Worm (Caenorhabditis elegans) whole organism, L2 larva: ENCODE data around the gene dpy-17.

Experiments
- C34F6.9 ChIP-seq: fragments of 150-350 bp; optimal IDR thresholded peaks from 2 replicates; lab custom pipeline; 2014; ENCODE audit warnings: missing biosample characterization, missing genetic modification characterization
- F13H6.1 ChIP-seq: sonication (generic microtip); optimal IDR thresholded peaks from 2 replicates; lab custom pipeline; 2016; ENCODE audit warnings: missing genetic modification characterization, missing compliant biosample characterization
- R02D3.7 ChIP-seq: fragments of 150-350 bp; optimal IDR thresholded peaks from 2 replicates; lab custom pipeline; 2014; ENCODE audit warnings: missing biosample characterization, missing genetic modification characterization
- Y55F3AM.14 ChIP-seq: fragments of 200-800 bp; sonication (Bioruptor generic); optimal IDR thresholded peaks from 2 replicates; lab custom pipeline; 2018; ENCODE audit warnings: mild to moderate bottlenecking, missing genetic modification characterization, missing compliant biosample characterization
- alr-1 ChIP-seq: fragments of 150-350 bp; optimal IDR thresholded peaks from 2 replicates; lab custom pipeline; 2014; ENCODE audit warnings: missing biosample characterization, missing genetic modification characterization
- blmp-1 ChIP-seq: sonication (generic microtip); optimal IDR thresholded peaks from 2 replicates; lab custom pipeline; 2017; ENCODE audit warnings: missing genetic modification characterization, mild to moderate bottlenecking, missing compliant biosample characterization, antibody characterized with exemption, moderate library complexity; ENCODE audit not compliant: insufficient read depth
- ceh-82 ChIP-seq: fragments of 150-350 bp; optimal IDR thresholded peaks from 2 replicates; lab custom pipeline; 2014; ENCODE audit warnings: missing biosample characterization, missing genetic modification characterization
- crh-2 ChIP-seq: sonication (generic microtip); optimal IDR thresholded peaks from 2 replicates; lab custom pipeline; 2017; ENCODE audit warnings: missing biosample characterization, missing genetic modification characterization
- dmd-4 ChIP-seq: sonication (generic microtip); optimal IDR thresholded peaks from 2 replicates; lab custom pipeline; 2017; ENCODE audit warnings: missing biosample characterization, missing genetic modification characterization
- egl-27 ChIP-seq: sonication (generic microtip); optimal IDR thresholded peaks from 3 replicates; lab custom pipeline; 2017; ENCODE audit warnings: missing biosample characterization, missing genetic modification reagents, missing genetic modification characterization
- elt-3 ChIP-seq: sonication (generic microtip); optimal IDR thresholded peaks from 2 replicates; lab custom pipeline; 2017; ENCODE audit warnings: missing biosample characterization, missing genetic modification characterization
- fos-1 ChIP-seq: fragments of 150-350 bp; optimal IDR thresholded peaks from 2 replicates; lab custom pipeline; 2014; ENCODE audit warnings: missing biosample characterization, missing genetic modification characterization
- gmeb-1 ChIP-seq: fragments of 150-350 bp; optimal IDR thresholded peaks from 2 replicates; lab custom pipeline; 2014; ENCODE audit warnings: missing biosample characterization, missing genetic modification characterization
- lin-11 ChIP-seq: fragments of 150-350 bp; sonication (generic microtip); optimal IDR thresholded peaks from 2 replicates; lab custom pipeline; 2014; ENCODE audit warnings: missing biosample characterization, missing genetic modification characterization, inconsistent platforms, mixed read lengths
- lin-13 ChIP-seq: fragments of 150-350 bp; optimal IDR thresholded peaks from 2 replicates; lab custom pipeline; 2014; ENCODE audit warnings: missing biosample characterization, missing genetic modification reagents, missing genetic modification characterization
- lin-39 ChIP-seq: fragments of 150-350 bp; optimal IDR thresholded peaks from 2 replicates; lab custom pipeline; 2014; ENCODE audit warnings: missing biosample characterization, missing genetic modification reagents, missing genetic modification characterization
- lsy-2 ChIP-seq, 2 experiments: fragments of 150-350 bp in 1 of 2; sonication (generic microtip) in 1 of 2; optimal IDR thresholded peaks; 2 replicates each; lab custom pipeline; 2014 to 2017; ENCODE audit warnings: missing biosample characterization in 2 of 2, missing genetic modification characterization in 2 of 2
- mbf-1 ChIP-seq: sonication (generic microtip); optimal IDR thresholded peaks from 2 replicates; lab custom pipeline; 2017; ENCODE audit warnings: missing biosample characterization, missing genetic modification characterization
- mdl-1 ChIP-seq, 2 experiments: fragments of 150-350 bp in 1 of 2; sonication (generic microtip) in 1 of 2; optimal IDR thresholded peaks; 2 replicates each; lab custom pipeline; 2017; ENCODE audit warnings: missing biosample characterization in 2 of 2, missing genetic modification characterization in 2 of 2
- nhr-11 ChIP-seq: fragments of 150-350 bp; optimal IDR thresholded peaks from 2 replicates; lab custom pipeline; 2014; ENCODE audit warnings: missing biosample characterization, missing genetic modification characterization
- nhr-12 ChIP-seq: fragments of 150-350 bp; optimal IDR thresholded peaks from 2 replicates; lab custom pipeline; 2014; ENCODE audit warnings: missing biosample characterization, missing genetic modification characterization
- nhr-129 ChIP-seq: fragments of 150-350 bp; optimal IDR thresholded peaks from 2 replicates; lab custom pipeline; 2014; ENCODE audit warnings: missing biosample characterization, missing genetic modification characterization
- nhr-21 ChIP-seq: fragments of 150-350 bp; optimal IDR thresholded peaks from 2 replicates; lab custom pipeline; 2014; ENCODE audit warnings: missing biosample characterization, missing genetic modification characterization
- nhr-23 ChIP-seq: fragments of 150-350 bp; optimal IDR thresholded peaks from 2 replicates; lab custom pipeline; 2014; ENCODE audit warnings: missing biosample characterization, missing genetic modification reagents, missing genetic modification characterization
- nhr-237 ChIP-seq: fragments of 150-350 bp; optimal IDR thresholded peaks from 2 replicates; lab custom pipeline; 2014; ENCODE audit warnings: missing biosample characterization, missing genetic modification characterization
- nhr-25 ChIP-seq: fragments of 150-350 bp; sonication (generic microtip); optimal IDR thresholded peaks from 3 replicates; lab custom pipeline; 2014; ENCODE audit warnings: missing biosample characterization, missing genetic modification characterization
- nhr-6 ChIP-seq: fragments of 150-350 bp; optimal IDR thresholded peaks from 2 replicates; lab custom pipeline; 2014; ENCODE audit warnings: missing biosample characterization, missing genetic modification characterization
- peb-1 ChIP-seq: fragments of 150-350 bp; optimal IDR thresholded peaks from 2 replicates; lab custom pipeline; 2014; ENCODE audit warnings: missing biosample characterization, missing genetic modification characterization
- sem-4 ChIP-seq: fragments of 150-350 bp; optimal IDR thresholded peaks from 2 replicates; lab custom pipeline; 2014; ENCODE audit warnings: missing biosample characterization, missing genetic modification reagents, missing genetic modification characterization
- skn-1 ChIP-seq: sonication (generic microtip); optimal IDR thresholded peaks from 2 replicates; lab custom pipeline; 2017; ENCODE audit warnings: missing biosample characterization, missing genetic modification characterization
- sma-3 ChIP-seq: sonication (generic microtip); optimal IDR thresholded peaks from 2 replicates; lab custom pipeline; 2016; ENCODE audit warnings: missing genetic modification reagents, missing genetic modification characterization, missing compliant biosample characterization
- sma-9 ChIP-seq, 2 experiments: fragments of 150-350 bp in 1 of 2; sonication (generic microtip) in 1 of 2; optimal IDR thresholded peaks; 2 replicates each; lab custom pipeline; 2014 to 2016; ENCODE audit warnings: missing genetic modification characterization in 2 of 2, mild to moderate bottlenecking in 1 of 2, missing biosample characterization in 1 of 2, missing compliant biosample characterization in 1 of 2, missing genetic modification reagents in 1 of 2, moderate library complexity in 1 of 2
- snpc-4 ChIP-seq: fragments of 150-350 bp; optimal IDR thresholded peaks from 2 replicates; lab custom pipeline; 2014; ENCODE audit warnings: missing biosample characterization, missing genetic modification characterization
- unc-39 ChIP-seq: fragments of 150-350 bp; optimal IDR thresholded peaks from 2 replicates; lab custom pipeline; 2014; ENCODE audit warnings: missing biosample characterization, missing genetic modification characterization
- unc-55 ChIP-seq: fragments of 150-350 bp; sonication (generic microtip); optimal IDR thresholded peaks from 3 replicates; lab custom pipeline; 2014; ENCODE audit warnings: missing biosample characterization, missing genetic modification reagents, missing genetic modification characterization
- zag-1 ChIP-seq: fragments of 150-350 bp; optimal IDR thresholded peaks from 2 replicates; lab custom pipeline; 2014; ENCODE audit warnings: missing biosample characterization, missing genetic modification characterization
- ztf-1 ChIP-seq: fragments of 200-800 bp; sonication (Bioruptor generic); conservative IDR thresholded peaks from 2 replicates; pipeline ENCODE4 v1.3.6; 2022; ENCODE audit warnings: missing genetic modification characterization, missing compliant biosample characterization
- ztf-11 ChIP-seq: sonication (generic microtip); optimal IDR thresholded peaks from 2 replicates; lab custom pipeline; 2017; ENCODE audit warnings: missing biosample characterization, missing genetic modification characterization
- ztf-4 ChIP-seq: fragments of 150-350 bp; optimal IDR thresholded peaks from 2 replicates; lab custom pipeline; 2014; ENCODE audit warnings: missing biosample characterization, missing genetic modification characterization

Gene dpy-17

ce11 chrIII:5071509-5071908, 35.6 kb upstream of the dpy-17 start, which contains the start of gene C45G9.12:
Gene C45G9.12 (minus strand): TSS chrIII:5071609.
- no peak for TF ChIP-seq snpc-4
- no peak for TF ChIP-seq nhr-129 (tag; lab: Kevin White, UChicago)
- TF ChIP-seq mdl-1 (tag; optimal IDR thresholded peaks at IDR 0.05; lab: Kevin White, UChicago) = no peak
- no peak for TF ChIP-seq lin-11 (tag; lab: Kevin White, UChicago)
- TF ChIP-seq unc-39 (tag; lab: Kevin White, UChicago) = no peak
- no peak for TF ChIP-seq ztf-4
- TF ChIP-seq nhr-6 = no peak

- TF ChIP-seq nhr-6 = no peak
- no peak for TF ChIP-seq lsy-2 (tag; optimal IDR thresholded peaks at IDR 0.05; lab: Kevin White, UChicago)
- TF ChIP-seq unc-39 (tag; lab: Kevin White, UChicago) = no peak
- TF ChIP-seq ztf-11 (tag; lab: Kevin White, UChicago) = no peak
- no peak for TF ChIP-seq gmeb-1 (tag; lab: Kevin White, UChicago)
- TF ChIP-seq crh-2 (tag; lab: Kevin White, UChicago) = no peak
- no peak for TF ChIP-seq nhr-129 (tag; lab: Kevin White, UChicago)
- no peak for TF ChIP-seq ceh-82 (tag; lab: Kevin White, UChicago)
- no peak for TF ChIP-seq peb-1 (tag; lab: Kevin White, UChicago)
- no peak for TF ChIP-seq nhr-12 (tag; lab: Kevin White, UChicago)
- no peak for TF ChIP-seq blmp-1 (tag; lab: Kevin White, UChicago)
- no peak for TF ChIP-seq lin-13
- no peak for TF ChIP-seq R02D3.7 (tag; lab: Kevin White, UChicago)
- TF ChIP-seq sma-3 (GFP tag; lab: Kevin White, UChicago) = no peak
- TF ChIP-seq ztf-1 (GFP tag; lab: Robert Waterston, UW) = no peak
- no peak for TF ChIP-seq dmd-4 (tag; lab: Kevin White, UChicago)
- TF ChIP-seq unc-55 (GFP tag; lab: Kevin White, UChicago) = no peak
- no peak for TF ChIP-seq nhr-23 (tag; lab: Kevin White, UChicago)
- no peak for TF ChIP-seq fos-1 (tag; lab: Kevin White, UChicago)
- no peak for TF ChIP-seq alr-1 (tag; lab: Kevin White, UChicago)
Observed at ce11 chrIII:5074398-5074797, 32.7 kb upstream of the dpy-17 start, which contains the start of gene ttbk-6. Gene ttbk-6 (plus strand): TSS chrIII:5074698.

DNA sequence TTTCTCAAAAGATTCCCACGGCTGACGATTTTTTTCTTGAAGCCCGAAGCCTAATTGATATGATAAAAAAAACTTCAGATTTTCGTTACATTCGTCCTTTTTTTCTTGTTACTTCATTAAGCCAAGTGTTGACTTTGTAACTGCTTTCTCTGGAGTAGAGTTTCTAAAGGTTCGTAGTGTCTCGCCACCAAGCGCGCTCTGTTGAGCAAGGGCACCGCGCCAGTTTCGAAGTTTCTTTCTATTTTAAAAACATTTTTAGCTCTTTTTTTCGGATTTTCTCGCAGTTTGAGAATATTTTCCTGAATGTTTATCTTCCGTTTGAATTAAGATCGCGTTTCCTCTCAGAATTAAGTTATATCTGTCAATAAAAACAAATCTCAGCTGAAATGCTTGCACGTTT, 30.6 kb upstream of the dpy-17 start:
- TF ChIP-seq unc-55 (GFP tag; lab: Kevin White, UChicago) = peak; percentile 59
- TF ChIP-seq fos-1 (tag; lab: Kevin White, UChicago) = no peak

- TF ChIP-seq lsy-2 (tag; optimal IDR thresholded peaks at IDR 0.05; lab: Kevin White, UChicago) = peak in 1 of 2 experiments; percentile 32
- TF ChIP-seq R02D3.7 (tag; lab: Kevin White, UChicago) = no peak
- peak; percentile 67 for TF ChIP-seq sma-9 (GFP tag; optimal IDR thresholded peaks at IDR 0.05; lab: Kevin White, UChicago)
- TF ChIP-seq sma-9 (tag; optimal IDR thresholded peaks at IDR 0.05; lab: Kevin White, UChicago) = no peak
- no peak for TF ChIP-seq elt-3
- TF ChIP-seq fos-1 (tag; lab: Kevin White, UChicago) = peak; percentile 69
- TF ChIP-seq nhr-129 (tag; lab: Kevin White, UChicago) = peak; percentile 43
- no peak for TF ChIP-seq sma-3 (GFP tag; lab: Kevin White, UChicago)
- peak; percentile 1 for TF ChIP-seq gmeb-1 (tag; lab: Kevin White, UChicago)
- TF ChIP-seq crh-2 (tag; lab: Kevin White, UChicago) = no peak
- peak; percentile 36 for TF ChIP-seq F13H6.1 (tag; lab: Kevin White, UChicago)
- no peak for TF ChIP-seq nhr-25 (tag; lab: Kevin White, UChicago)
Observed at ce11 chrIII:5077150-5077814, 29.8 kb upstream of the dpy-17 start, which contains the start of gene alh-1. Gene alh-1 (plus strand): TSS chrIII:5077764.

ce11 chrIII:5078062-5078461, 29.1 kb upstream of the dpy-17 start:
- TF ChIP-seq ztf-4 = peak; percentile 75
- peak; percentile 14 for TF ChIP-seq nhr-25 (tag; lab: Kevin White, UChicago)
- peak; percentile 91 for TF ChIP-seq nhr-21 (tag; lab: Kevin White, UChicago)
- peak; percentile 14 for TF ChIP-seq lin-13
- TF ChIP-seq crh-2 (tag; lab: Kevin White, UChicago) = peak; percentile 90
- TF ChIP-seq egl-27 (tag; lab: Kevin White, UChicago) = peak; percentile 66
- TF ChIP-seq unc-55 (GFP tag; lab: Kevin White, UChicago) = no peak
- no peak for TF ChIP-seq sem-4 (tag; lab: Kevin White, UChicago)
- peak; percentile 81 for TF ChIP-seq sma-3 (GFP tag; lab: Kevin White, UChicago)
- TF ChIP-seq unc-39 (tag; lab: Kevin White, UChicago) = no peak
- TF ChIP-seq Y55F3AM.14 (GFP tag; lab: Kevin White, UChicago) = peak; percentile 62
- TF ChIP-seq nhr-6 = peak; percentile 2
- no peak for TF ChIP-seq peb-1 (tag; lab: Kevin White, UChicago)
- TF ChIP-seq ztf-11 (tag; lab: Kevin White, UChicago) = no peak
- TF ChIP-seq lin-39 (tag; lab: Kevin White, UChicago) = no peak
- peak; percentile 63 for TF ChIP-seq skn-1
- no peak for TF ChIP-seq dmd-4 (tag; lab: Kevin White, UChicago)
- no peak for TF ChIP-seq lin-11 (tag; lab: Kevin White, UChicago)
- peak; percentile 51 for TF ChIP-seq C34F6.9
- TF ChIP-seq fos-1 (tag; lab: Kevin White, UChicago) = peak; percentile 69
- no peak for TF ChIP-seq nhr-12 (tag; lab: Kevin White, UChicago)
- TF ChIP-seq zag-1 (tag; lab: Kevin White, UChicago) = no peak
- peak; percentile 65 for TF ChIP-seq blmp-1 (tag; lab: Kevin White, UChicago)
- peak in 1 of 2 experiments; percentile 76 for TF ChIP-seq lsy-2 (tag; optimal IDR thresholded peaks at IDR 0.05; lab: Kevin White, UChicago)
- TF ChIP-seq mbf-1 (tag; lab: Kevin White, UChicago) = no peak
- no peak for TF ChIP-seq nhr-11 (tag; lab: Kevin White, UChicago)
- peak; percentile 89 for TF ChIP-seq F13H6.1 (tag; lab: Kevin White, UChicago)
- no peak for TF ChIP-seq nhr-237
